Worm (Caenorhabditis elegans): ENCODE results near the gene sid-3.

DNA sequence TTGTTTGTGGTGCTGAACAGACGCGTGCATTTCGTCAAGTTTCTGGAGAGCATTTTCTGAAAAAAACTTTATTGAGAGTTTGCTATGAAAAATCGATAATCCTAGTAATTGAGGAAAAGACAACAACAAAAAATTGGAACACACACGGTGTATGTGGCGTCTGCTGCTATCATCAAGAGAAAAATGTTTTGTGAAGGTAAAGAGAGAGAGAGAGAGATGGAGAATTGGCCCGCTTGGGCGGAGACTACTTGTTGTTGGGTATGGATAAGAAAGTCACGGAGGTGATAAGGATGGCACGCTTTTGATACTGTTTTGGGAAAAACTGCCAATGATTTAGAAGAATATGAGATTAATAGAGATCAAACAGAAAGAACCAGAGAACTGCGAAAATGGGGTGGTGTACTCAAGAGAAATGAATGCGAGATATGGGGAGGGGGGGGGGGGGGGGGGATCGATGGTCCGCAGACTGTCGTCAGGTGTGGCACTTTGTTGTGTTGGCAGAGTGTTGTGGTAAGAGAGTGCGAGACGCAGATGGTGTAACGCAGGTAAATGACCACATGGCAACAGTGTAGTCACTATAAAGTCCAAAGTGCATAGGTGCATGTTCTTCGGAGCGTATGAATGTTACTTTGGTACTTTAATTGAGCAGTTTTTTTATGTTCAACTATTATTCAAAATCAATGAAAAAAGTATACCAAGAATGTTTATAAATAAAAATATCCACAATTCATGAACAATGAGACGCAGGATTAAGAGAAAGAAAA lies 31.1 kb downstream of the sid-3 start, which contains the start of gene acdh-7:
- TF ChIP-seq gei-8 (GFP tag; optimal IDR thresholded peaks at IDR 0.05) = no peak
- no peak for TF ChIP-seq ceh-62 (tag; optimal IDR thresholded peaks at IDR 0.05)
- TF ChIP-seq F26F4.8 (GFP tag; conservative IDR thresholded peaks at IDR 0.05) = no peak
- TF ChIP-seq arid-1 (GFP tag; conservative IDR thresholded peaks at IDR 0.05) = no peak
- no peak for TF ChIP-seq dmd-9 (GFP tag; IDR thresholded peaks at IDR 0.05)
- no peak for TF ChIP-seq skn-1 (tag; optimal IDR thresholded peaks at IDR 0.05)
- no peak for TF ChIP-seq zag-1 (tag; optimal IDR thresholded peaks at IDR 0.05)
- no peak for TF ChIP-seq nhr-77 (tag; optimal IDR thresholded peaks at IDR 0.05)
- peak; percentile 29 for TF ChIP-seq pqm-1 (tag; optimal IDR thresholded peaks at IDR 0.05)
- no peak for TF ChIP-seq snpc-4 (tag; optimal IDR thresholded peaks at IDR 0.05)
- TF ChIP-seq daf-8 (GFP tag; IDR thresholded peaks at IDR 0.05) = no peak
